Fruit fly (Drosophila melanogaster) whole organism, embryonic: ENCODE data around the gene Mgat3.

Experiments used
- CG10431 ChIP-seq: fragments of 200-800 bp; sonication (Bioruptor generic); optimal IDR thresholded peaks from 3 replicates; lab custom pipeline; 2018; ENCODE audit warnings: missing biosample characterization, mild to moderate bottlenecking, missing genetic modification characterization
- CG11093 ChIP-seq: fragments of 200-800 bp; sonication (Bioruptor generic); IDR thresholded peaks from 3 replicates; pipeline ENCODE4 v1.3.6; 2022; ENCODE audit warnings: missing biosample characterization, missing genetic modification characterization
- CG11456 ChIP-seq: fragments of 200-800 bp; sonication (Bioruptor generic); IDR thresholded peaks from 3 replicates; pipeline ENCODE4 v1.3.6; 2022; ENCODE audit warnings: missing biosample characterization, missing genetic modification characterization
- CG12219 ChIP-seq: fragments of 200-800 bp; sonication (Bioruptor generic); optimal IDR thresholded peaks from 3 replicates; lab custom pipeline; 2018; ENCODE audit warnings: missing biosample characterization, mild to moderate bottlenecking, missing genetic modification characterization
- CG12391 ChIP-seq: fragments of 200-800 bp; sonication (Bioruptor generic); optimal IDR thresholded peaks from 3 replicates; lab custom pipeline; 2018; ENCODE audit warnings: missing biosample characterization, mild to moderate bottlenecking, missing genetic modification characterization, moderate library complexity
- CG13775 ChIP-seq: fragments of 200-800 bp; sonication (Bioruptor generic); optimal IDR thresholded peaks from 3 replicates; lab custom pipeline; 2017; ENCODE audit warnings: missing biosample characterization, mild to moderate bottlenecking, missing genetic modification characterization
- CG15269 ChIP-seq: fragments of 200-800 bp; sonication (Bioruptor generic); optimal IDR thresholded peaks from 2 replicates; lab custom pipeline; 2018; ENCODE audit warnings: missing biosample characterization, mild to moderate bottlenecking, missing genetic modification characterization, moderate library complexity
- CG15696 ChIP-seq: fragments of 200-800 bp; sonication (Bioruptor generic); optimal IDR thresholded peaks from 2 replicates; lab custom pipeline; 2019; ENCODE audit warnings: missing biosample characterization, mild to moderate bottlenecking, missing genetic modification characterization, moderate library complexity
- CG17612 ChIP-seq: fragments of 200-800 bp; sonication (Bioruptor generic); IDR thresholded peaks from 2 replicates; pipeline ENCODE4 v1.3.6; 2022; ENCODE audit warnings: missing biosample characterization, missing genetic modification characterization
- CG18011 ChIP-seq: fragments of 200-800 bp; sonication (Bioruptor generic); optimal IDR thresholded peaks from 2 replicates; lab custom pipeline; 2017; ENCODE audit warnings: missing biosample characterization, missing genetic modification characterization, mild to moderate bottlenecking, moderate library complexity, missing genotype
- CG31388 ChIP-seq: fragments of 200-800 bp; sonication (Bioruptor generic); optimal IDR thresholded peaks from 2 replicates; lab custom pipeline; 2016; ENCODE audit warnings: missing biosample characterization, missing genetic modification characterization
- CG3407 ChIP-seq: fragments of 200-800 bp; sonication (Bioruptor generic); optimal IDR thresholded peaks from 2 replicates; lab custom pipeline; 2018; ENCODE audit warnings: missing biosample characterization, mild to moderate bottlenecking, missing genetic modification characterization
- CG34422 ChIP-seq: fragments of 200-800 bp; sonication (Bioruptor generic); IDR thresholded peaks from 3 replicates; pipeline ENCODE4 v1.3.6; 2022; ENCODE audit warnings: missing biosample characterization, missing genetic modification characterization
- CG4282 ChIP-seq: fragments of 200-800 bp; sonication (Bioruptor generic); optimal IDR thresholded peaks from 2 replicates; lab custom pipeline; 2016; ENCODE audit warnings: missing biosample characterization, missing genetic modification characterization
- CG4707 ChIP-seq: fragments of 200-800 bp; sonication (Bioruptor generic); optimal IDR thresholded peaks from 2 replicates; lab custom pipeline; 2018; ENCODE audit warnings: missing biosample characterization, mild to moderate bottlenecking, missing genetic modification characterization, moderate library complexity
- CG5953 ChIP-seq: fragments of 200-800 bp; sonication (Bioruptor generic); IDR thresholded peaks from 2 replicates; pipeline ENCODE4 v1.3.6; 2022; ENCODE audit warnings: missing biosample characterization, missing genetic modification characterization
- CG6175 ChIP-seq: fragments of 200-800 bp; sonication (Bioruptor generic); IDR thresholded peaks from 3 replicates; pipeline ENCODE4 v1.3.6; 2022; ENCODE audit warnings: missing biosample characterization, missing genetic modification characterization
- CG6272 ChIP-seq: fragments of 200-800 bp; sonication (Bioruptor generic); IDR thresholded peaks from 2 replicates; pipeline ENCODE4 v1.3.6; 2022; ENCODE audit warnings: missing biosample characterization, missing genetic modification characterization
- CG6791 ChIP-seq: fragments of 200-800 bp; sonication (Bioruptor generic); IDR thresholded peaks from 3 replicates; pipeline ENCODE4 v1.3.6; 2022; ENCODE audit warnings: missing biosample characterization, missing genetic modification characterization; ENCODE audit not compliant: partially characterized antibody
- CG7963 ChIP-seq: fragments of 200-800 bp; sonication (Bioruptor generic); IDR thresholded peaks from 3 replicates; pipeline ENCODE4 v1.3.6; 2022; ENCODE audit warnings: missing biosample characterization, missing genetic modification characterization; ENCODE audit not compliant: partially characterized antibody
- CoRest ChIP-seq: fragments of 200-800 bp; sonication (Bioruptor generic); optimal IDR thresholded peaks from 3 replicates; lab custom pipeline; 2018; ENCODE audit warnings: missing biosample characterization, mild to moderate bottlenecking, missing genetic modification characterization, moderate library complexity
- D ChIP-seq, 2 experiments: fragments of 200-800 bp in 1 of 2; fragments of >200 bp in 1 of 2; sonication (Bioruptor generic) in 1 of 2; optimal IDR thresholded peaks; 2 replicates in 1 of 2; 3 replicates in 1 of 2; lab custom pipeline; 2017; ENCODE audit warnings: mild to moderate bottlenecking in 1 of 2, missing biosample characterization in 1 of 2, missing genetic modification characterization in 1 of 2, missing genetic modification reagents in 1 of 2
- Deaf1 ChIP-seq: fragments of 200-800 bp; optimal IDR thresholded peaks from 3 replicates; lab custom pipeline; 2019; ENCODE audit warnings: missing biosample characterization, mild to moderate bottlenecking, missing genetic modification characterization, moderate library complexity
- Eip74EF ChIP-seq, 2 experiments: fragments of 200-800 bp in 1 of 2; fragments of >200 bp in 1 of 2; sonication (Bioruptor generic) in 1 of 2; optimal IDR thresholded peaks; 2 replicates each; lab custom pipeline; 2017 to 2019; ENCODE audit warnings: missing biosample characterization in 2 of 2, missing genetic modification characterization in 2 of 2, mild to moderate bottlenecking in 1 of 2, moderate library complexity in 1 of 2
- H2.0 ChIP-seq: fragments of 200-800 bp; sonication (Bioruptor generic); IDR thresholded peaks from 2 replicates; pipeline ENCODE4 v1.3.6; 2022; ENCODE audit warnings: missing biosample characterization, missing genetic modification characterization
- HLHmδ ChIP-seq: fragments of 200-800 bp; sonication (Bioruptor generic); optimal IDR thresholded peaks from 2 replicates; lab custom pipeline; 2018; ENCODE audit warnings: missing biosample characterization, mild to moderate bottlenecking, missing genetic modification characterization, moderate library complexity
- Hand ChIP-seq: fragments of 200-800 bp; sonication (Bioruptor generic); optimal IDR thresholded peaks from 2 replicates; lab custom pipeline; 2017; ENCODE audit warnings: mild to moderate bottlenecking, missing biosample characterization, missing genetic modification reagents, missing genetic modification characterization
- Mad ChIP-seq: fragments of 200-800 bp; sonication (Bioruptor generic); optimal IDR thresholded peaks from 2 replicates; lab custom pipeline; 2016; ENCODE audit warnings: missing biosample characterization, missing genetic modification characterization
- Max ChIP-seq: fragments of 200-800 bp; sonication (Bioruptor generic); optimal IDR thresholded peaks from 2 replicates; lab custom pipeline; 2016; ENCODE audit warnings: missing biosample characterization, mild to moderate bottlenecking, missing genetic modification characterization
- NFAT ChIP-seq: fragments of 200-800 bp; sonication (Bioruptor generic); IDR thresholded peaks from 2 replicates; pipeline ENCODE4 v1.3.6; 2022; ENCODE audit warnings: missing biosample characterization, missing genetic modification characterization
- NK7.1 ChIP-seq: fragments of 200-800 bp; sonication (Bioruptor generic); optimal IDR thresholded peaks from 3 replicates; lab custom pipeline; 2016; ENCODE audit warnings: missing biosample characterization, missing genetic modification characterization
- Oaz ChIP-seq: fragments of 200-800 bp; sonication (Bioruptor generic); IDR thresholded peaks from 2 replicates; pipeline ENCODE4 v1.3.6; 2022; ENCODE audit warnings: missing biosample characterization, missing genetic modification characterization
- Sox102F ChIP-seq: fragments of 200-800 bp; sonication (Bioruptor generic); optimal IDR thresholded peaks from 2 replicates; lab custom pipeline; 2018; ENCODE audit warnings: missing biosample characterization, mild to moderate bottlenecking, missing genetic modification characterization, moderate library complexity
- Xbp1 ChIP-seq: fragments of 200-800 bp; sonication (Bioruptor generic); optimal IDR thresholded peaks from 3 replicates; lab custom pipeline; 2016; ENCODE audit warnings: missing biosample characterization, mild to moderate bottlenecking, missing genetic modification characterization
- bigmax ChIP-seq: fragments of 200-800 bp; sonication (Bioruptor generic); optimal IDR thresholded peaks from 2 replicates; lab custom pipeline; 2018; ENCODE audit warnings: missing biosample characterization, mild to moderate bottlenecking, missing genetic modification characterization
- chif ChIP-seq, 2 experiments: fragments of 200-800 bp; sonication (Bioruptor generic); optimal IDR thresholded peaks; 3 replicates each; lab custom pipeline; 2016; ENCODE audit warnings: missing biosample characterization in 2 of 2, missing genetic modification characterization in 2 of 2
- crp ChIP-seq, 2 experiments: fragments of 200-800 bp; sonication (Bioruptor generic); optimal IDR thresholded peaks; 2 replicates in 1 of 2; 3 replicates in 1 of 2; lab custom pipeline; 2017; ENCODE audit warnings: missing biosample characterization in 2 of 2, missing genetic modification characterization in 2 of 2, mild to moderate bottlenecking in 1 of 2, moderate library complexity in 1 of 2
- dpn ChIP-seq, 2 experiments: fragments of 200-800 bp; sonication (Bioruptor generic); optimal IDR thresholded peaks; 3 replicates each; lab custom pipeline; 2016; ENCODE audit warnings: missing biosample characterization in 2 of 2, missing genetic modification characterization in 2 of 2
- ewg ChIP-seq: fragments of 200-800 bp; sonication (Bioruptor generic); optimal IDR thresholded peaks from 3 replicates; lab custom pipeline; 2017; ENCODE audit warnings: mild to moderate bottlenecking, missing biosample characterization, missing genetic modification reagents, missing genetic modification characterization
- lilli ChIP-seq: fragments of 200-800 bp; sonication (Bioruptor generic); optimal IDR thresholded peaks from 3 replicates; lab custom pipeline; 2016; ENCODE audit warnings: missing biosample characterization, missing genetic modification characterization
- psq ChIP-seq: fragments of 200-800 bp; sonication (Bioruptor generic); optimal IDR thresholded peaks from 2 replicates; lab custom pipeline; 2017; ENCODE audit warnings: missing biosample characterization, missing genetic modification characterization
- salm ChIP-seq: fragments of 200-800 bp; sonication (Bioruptor generic); optimal IDR thresholded peaks from 2 replicates; lab custom pipeline; 2018; ENCODE audit warnings: missing biosample characterization, mild to moderate bottlenecking, missing genetic modification characterization
- stwl ChIP-seq: fragments of 200-800 bp; sonication (Bioruptor generic); optimal IDR thresholded peaks from 3 replicates; lab custom pipeline; 2018; ENCODE audit warnings: missing biosample characterization, mild to moderate bottlenecking, missing genetic modification characterization, moderate library complexity
- sug ChIP-seq: fragments of 200-800 bp; optimal IDR thresholded peaks from 2 replicates; lab custom pipeline; 2019; ENCODE audit warnings: missing biosample characterization, mild to moderate bottlenecking, missing genetic modification characterization, moderate library complexity
- tin ChIP-seq: fragments of 200-800 bp; sonication (Bioruptor generic); optimal IDR thresholded peaks from 3 replicates; lab custom pipeline; 2016; ENCODE audit warnings: missing biosample characterization, missing genetic modification characterization
- zfh2 ChIP-seq: fragments of 200-800 bp; sonication (Bioruptor generic); optimal IDR thresholded peaks from 2 replicates; lab custom pipeline; 2016; ENCODE audit warnings: missing biosample characterization, missing genetic modification characterization

Mgat3 gene

DNA sequence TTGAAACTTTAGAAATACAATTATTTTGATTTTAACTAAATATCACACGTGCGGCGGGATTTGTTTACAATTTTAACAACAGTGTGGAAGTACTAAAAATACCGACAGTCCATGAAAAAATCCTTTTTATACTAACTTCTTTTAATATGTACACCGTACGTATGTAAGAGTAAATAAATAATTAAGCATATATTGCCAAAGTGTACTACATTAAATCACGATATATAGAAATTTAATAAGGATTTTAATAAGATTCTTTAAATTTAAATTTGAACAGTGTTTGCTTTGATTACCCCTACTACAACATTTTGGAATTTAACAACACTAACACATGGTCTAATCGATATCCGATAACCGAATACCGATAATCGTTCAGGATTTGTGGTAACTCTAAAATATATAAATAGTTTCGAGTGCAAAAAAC lies 39.8 kb upstream of the Mgat3 start, which contains the start of the genes Ski6 and CG16812 (continued):
- TF ChIP-seq CG6175 (GFP tag; lab: Robert Waterston, UW) = no peak
- TF ChIP-seq CG15269 (tag; lab: Kevin White, UChicago) = peak; percentile 83
- TF ChIP-seq dpn (GFP tag; optimal IDR thresholded peaks at IDR 0.05; lab: Kevin White, UChicago) = peak; percentile 2 to 80
- TF ChIP-seq Deaf1 (tag; lab: Kevin White, UChicago) = no peak
- TF ChIP-seq CG13775 (GFP tag; lab: Kevin White, UChicago) = peak; percentile 65
- TF ChIP-seq CoRest (tag; lab: Kevin White, UChicago) = peak; percentile 81
- TF ChIP-seq sug (tag; lab: Kevin White, UChicago) = no peak
- peak; percentile 13 for TF ChIP-seq ewg (GFP tag; lab: Kevin White, UChicago)
- no peak for TF ChIP-seq CG6272 (GFP tag; lab: Robert Waterston, UW)
- peak; percentile 68 for TF ChIP-seq H2.0 (GFP tag; lab: Robert Waterston, UW)
- peak; percentile 35; the same call in 1 of the 3 replicates for TF ChIP-seq CG6791 (GFP tag; lab: Robert Waterston, UW)
- peak; percentile 21 for TF ChIP-seq psq (GFP tag; lab: Kevin White, UChicago)
- TF ChIP-seq Oaz (GFP tag; lab: Robert Waterston, UW) = no peak
- peak; percentile 40 for TF ChIP-seq CG10431 (GFP tag; lab: Kevin White, UChicago)
- TF ChIP-seq chif (GFP tag; optimal IDR thresholded peaks at IDR 0.05; lab: Kevin White, UChicago) = peak in 1 of 2 experiments; percentile 15

- TF ChIP-seq CG18011 (GFP tag; lab: Kevin White, UChicago) (peak; percentile 13), HLHmδ (no peak), CG6272 (GFP tag; lab: Robert Waterston, UW) (peak; percentile 45; the same call in 1 of the 2 replicates), CG17612 (GFP tag; lab: Robert Waterston, UW) (no peak), Max (GFP tag; lab: Kevin White, UChicago) (no peak), NK7.1 (GFP tag; lab: Kevin White, UChicago) (no peak), bigmax (GFP tag; lab: Kevin White, UChicago) (no peak), CG12391 (peak; percentile 50), D (optimal IDR thresholded peaks at IDR 0.05; lab: Kevin White, UChicago) (no peak), D (GFP tag; optimal IDR thresholded peaks at IDR 0.05; lab: Kevin White, UChicago) (no peak), CG34422 (peak; percentile 65; the same call in 1 of the 3 replicates), CG5953 (GFP tag; lab: Robert Waterston, UW) (no peak), zfh2 (peak; percentile 20), CG11093 (GFP tag; lab: Robert Waterston, UW) (no peak), Mad (no peak), Sox102F (GFP tag; lab: Kevin White, UChicago) (no peak), CG4282 (GFP tag; lab: Kevin White, UChicago) (no peak), Hand (GFP tag; lab: Kevin White, UChicago) (no peak), lilli (GFP tag; lab: Kevin White, UChicago) (peak; percentile 62), CG6175 (GFP tag; lab: Robert Waterston, UW) (no peak), CG11456 (GFP tag; lab: Robert Waterston, UW) (no peak), CG12219 (no peak), stwl (tag; lab: Kevin White, UChicago) (peak; percentile 73), CG15696 (no peak), CG31388 (GFP tag; lab: Kevin White, UChicago) (no peak), CG7963 (GFP tag; lab: Robert Waterston, UW) (peak; percentile 96), CG3407 (GFP tag; lab: Kevin White, UChicago) (no peak), Xbp1 (peak; percentile 34), CG4707 (GFP tag; lab: Kevin White, UChicago) (no peak), salm (no peak), crp (GFP tag; optimal IDR thresholded peaks at IDR 0.05; lab: Kevin White, UChicago) (peak in 1 of 2 experiments; percentile 1), tin (GFP tag; lab: Kevin White, UChicago) (no peak), NFAT (GFP tag; lab: Robert Waterston, UW) (no peak), Eip74EF (GFP tag; optimal IDR thresholded peaks at IDR 0.05; lab: Kevin White, UChicago) (no peak)
Observed at dm6 chr2L:13219281-13220092, 37.1 kb upstream of the Mgat3 start, which contains the start of the genes CG9426 and mRF1. TSS of gene CG9426 (minus strand) at chr2L:13219923. TSS of gene mRF1 (plus strand) at chr2L:13219979.
